Fruit fly (Drosophila melanogaster) whole organism, prepupa: Measurements from ENCODE around the gene Hsp26.
A peak's percentile ranks its signal among the peaks of the same experiment; 100 is the strongest.

Experiments
- Blimp-1 ChIP-seq: fragments of 200-800 bp; sonication (Bioruptor generic); optimal IDR thresholded peaks from 3 replicates; lab custom pipeline; 2017; ENCODE audit warnings: missing biosample characterization, missing genetic modification characterization, mild to moderate bottlenecking, moderate library complexity, missing genetic modification reagents
- CG10631 ChIP-seq: fragments of 200-800 bp; sonication (Bioruptor generic); optimal IDR thresholded peaks from 2 replicates; lab custom pipeline; 2016; ENCODE audit warnings: missing biosample characterization, missing genetic modification characterization
- CG11762 ChIP-seq: fragments of 200-800 bp; sonication (Bioruptor generic); optimal IDR thresholded peaks from 3 replicates; lab custom pipeline; 2016; ENCODE audit warnings: missing biosample characterization, missing genetic modification characterization; ENCODE audit not compliant: insufficient read depth
- CG11902 ChIP-seq: fragments of 200-800 bp; sonication (Bioruptor generic); optimal IDR thresholded peaks from 3 replicates; lab custom pipeline; 2016; ENCODE audit warnings: missing biosample characterization, missing genetic modification characterization
- CG15336 ChIP-seq: fragments of 200-800 bp; sonication (Bioruptor generic); IDR thresholded peaks from 2 replicates; pipeline ENCODE4 v1.3.6; 2022; ENCODE audit warnings: missing biosample characterization, missing genetic modification characterization
- CG1621 ChIP-seq: fragments of 200-800 bp; sonication (Bioruptor generic); optimal IDR thresholded peaks from 3 replicates; lab custom pipeline; 2018; ENCODE audit warnings: missing biosample characterization, mild to moderate bottlenecking, missing genetic modification characterization
- CG16779 ChIP-seq: fragments of 200-800 bp; sonication (Bioruptor generic); optimal IDR thresholded peaks from 3 replicates; lab custom pipeline; 2017; ENCODE audit warnings: missing biosample characterization, mild to moderate bottlenecking, missing genetic modification characterization
- CG3032 ChIP-seq: fragments of 200-800 bp; optimal IDR thresholded peaks from 2 replicates; lab custom pipeline; 2019; ENCODE audit warnings: missing biosample characterization, mild to moderate bottlenecking, missing genetic modification characterization, moderate library complexity
- CG31627 ChIP-seq: fragments of 200-800 bp; sonication (Bioruptor generic); optimal IDR thresholded peaks from 3 replicates; lab custom pipeline; 2016; ENCODE audit warnings: missing biosample characterization, missing genetic modification characterization
- CG34406 ChIP-seq: fragments of 200-800 bp; sonication (Bioruptor generic); optimal IDR thresholded peaks from 3 replicates; lab custom pipeline; 2016; ENCODE audit warnings: missing biosample characterization, missing genetic modification characterization
- CG3919 ChIP-seq: fragments of 200-800 bp; sonication (Bioruptor generic); optimal IDR thresholded peaks from 3 replicates; lab custom pipeline; 2016; ENCODE audit warnings: missing biosample characterization, missing genetic modification characterization
- CG4318 ChIP-seq: fragments of 200-800 bp; sonication (Bioruptor generic); optimal IDR thresholded peaks from 3 replicates; lab custom pipeline; 2017; ENCODE audit warnings: missing biosample characterization, mild to moderate bottlenecking, missing genetic modification characterization
- CG6163 ChIP-seq: fragments of 200-800 bp; sonication (Bioruptor generic); IDR thresholded peaks from 3 replicates; pipeline ENCODE4 v1.3.6; 2022; ENCODE audit warnings: missing biosample characterization, missing genetic modification characterization
- CG6276 ChIP-seq: fragments of 200-800 bp; sonication (Bioruptor generic); optimal IDR thresholded peaks from 2 replicates; lab custom pipeline; 2017; ENCODE audit warnings: missing biosample characterization, mild to moderate bottlenecking, missing genetic modification characterization
- CG6854 ChIP-seq: fragments of 200-800 bp; sonication (Bioruptor generic); optimal IDR thresholded peaks from 2 replicates; lab custom pipeline; 2017; ENCODE audit warnings: missing biosample characterization, mild to moderate bottlenecking, missing genetic modification characterization
- CG7368 ChIP-seq: fragments of 200-800 bp; sonication (Bioruptor generic); optimal IDR thresholded peaks from 3 replicates; lab custom pipeline; 2016; ENCODE audit warnings: missing biosample characterization, missing genetic modification characterization
- CG8119 ChIP-seq: fragments of 200-800 bp; sonication (Bioruptor generic); IDR thresholded peaks from 3 replicates; pipeline ENCODE4 v1.3.6; 2022; ENCODE audit warnings: missing biosample characterization, missing genetic modification characterization
- CG8632 ChIP-seq: fragments of 200-800 bp; sonication (Bioruptor generic); optimal IDR thresholded peaks from 3 replicates; lab custom pipeline; 2016; ENCODE audit warnings: missing biosample characterization, missing genetic modification characterization
- Eip75B ChIP-seq: fragments of 200-800 bp; sonication (Bioruptor generic); optimal IDR thresholded peaks from 3 replicates; lab custom pipeline; 2016; ENCODE audit warnings: missing biosample characterization, missing genetic modification characterization
- Eip78C ChIP-seq: fragments of 200-800 bp; sonication (Bioruptor generic); peaks from one replicate; lab custom pipeline; 2016; ENCODE audit warnings: missing biosample characterization, missing genetic modification characterization
- Eip93F ChIP-seq: fragments of 200-800 bp; sonication (Bioruptor generic); optimal IDR thresholded peaks from 2 replicates; lab custom pipeline; 2016; ENCODE audit warnings: missing biosample characterization, mild to moderate bottlenecking, missing genetic modification characterization
- Ets21C ChIP-seq: fragments of 200-800 bp; sonication (Bioruptor generic); optimal IDR thresholded peaks from 3 replicates; lab custom pipeline; 2016; ENCODE audit warnings: missing biosample characterization, missing genetic modification characterization
- Ets96B ChIP-seq: fragments of 200-800 bp; optimal IDR thresholded peaks from 2 replicates; lab custom pipeline; 2019; ENCODE audit warnings: missing biosample characterization, mild to moderate bottlenecking, missing genetic modification characterization, moderate library complexity
- Gug ChIP-seq: fragments of 200-800 bp; sonication (Bioruptor generic); IDR thresholded peaks from 2 replicates; pipeline ENCODE4 v1.3.6; 2022; ENCODE audit warnings: missing biosample characterization, missing genetic modification characterization
- Hr38 ChIP-seq: sonication (Bioruptor generic); optimal IDR thresholded peaks from 2 replicates; lab custom pipeline; 2016; ENCODE audit warnings: missing biosample characterization, missing genetic modification characterization
- Hr39 ChIP-seq: fragments of 200-800 bp; sonication (Bioruptor generic); optimal IDR thresholded peaks from 2 replicates; lab custom pipeline; 2016; ENCODE audit warnings: missing biosample characterization, missing genetic modification characterization
- Lpt ChIP-seq: fragments of 200-800 bp; sonication (Bioruptor generic); optimal IDR thresholded peaks from 3 replicates; lab custom pipeline; 2016; ENCODE audit warnings: missing biosample characterization, missing genetic modification characterization
- OdsH ChIP-seq: fragments of 200-800 bp; sonication (Bioruptor generic); optimal IDR thresholded peaks from 3 replicates; lab custom pipeline; 2016; ENCODE audit warnings: missing biosample characterization, missing genetic modification characterization
- Smox ChIP-seq: fragments of 200-800 bp; sonication (Bioruptor generic); optimal IDR thresholded peaks from 3 replicates; lab custom pipeline; 2016; ENCODE audit warnings: missing biosample characterization, missing genetic modification characterization
- Sox102F ChIP-seq: fragments of 200-800 bp; sonication (Bioruptor generic); optimal IDR thresholded peaks from 2 replicates; lab custom pipeline; 2016; ENCODE audit warnings: missing biosample characterization, mild to moderate bottlenecking, missing genetic modification characterization
- Sox14 ChIP-seq: fragments of 200-800 bp; sonication (Bioruptor generic); optimal IDR thresholded peaks from 3 replicates; lab custom pipeline; 2016; ENCODE audit warnings: missing biosample characterization, missing genetic modification characterization
- Sox15 ChIP-seq: fragments of 200-800 bp; sonication (Bioruptor generic); optimal IDR thresholded peaks from 3 replicates; lab custom pipeline; 2016; ENCODE audit warnings: missing biosample characterization, missing genetic modification characterization
- cyc ChIP-seq: fragments of 200-800 bp; sonication (Bioruptor generic); optimal IDR thresholded peaks from 3 replicates; lab custom pipeline; 2016; ENCODE audit warnings: missing biosample characterization, missing genetic modification characterization
- dsx ChIP-seq: fragments of 200-800 bp; optimal IDR thresholded peaks from 3 replicates; lab custom pipeline; 2019; ENCODE audit warnings: missing biosample characterization, mild to moderate bottlenecking, missing genetic modification characterization, moderate library complexity; ENCODE audit not compliant: poor library complexity, severe bottlenecking
- eg ChIP-seq: fragments of 200-800 bp; sonication (Bioruptor generic); IDR thresholded peaks from 3 replicates; pipeline ENCODE4 v1.3.6; 2022; ENCODE audit warnings: missing biosample characterization, missing genetic modification characterization
- esn ChIP-seq: fragments of 200-800 bp; sonication (Bioruptor generic); optimal IDR thresholded peaks from 2 replicates; lab custom pipeline; 2016; ENCODE audit warnings: missing biosample characterization, mild to moderate bottlenecking, missing genetic modification characterization, moderate library complexity
- fkh ChIP-seq: fragments of 200-800 bp; sonication (Bioruptor generic); optimal IDR thresholded peaks from 3 replicates; lab custom pipeline; 2017; ENCODE audit warnings: missing biosample characterization, mild to moderate bottlenecking, missing genetic modification characterization, moderate library complexity
- net ChIP-seq: fragments of 200-800 bp; sonication (Bioruptor generic); optimal IDR thresholded peaks from 3 replicates; lab custom pipeline; 2016; ENCODE audit warnings: missing biosample characterization, missing genetic modification characterization
- pdm3 ChIP-seq: fragments of 200-800 bp; sonication (Bioruptor generic); optimal IDR thresholded peaks from 3 replicates; lab custom pipeline; 2016; ENCODE audit warnings: missing biosample characterization, missing genetic modification characterization
- ss ChIP-seq, 2 experiments: fragments of 200-800 bp; sonication (Bioruptor generic); optimal IDR thresholded peaks; 2 replicates in 1 of 2; 3 replicates in 1 of 2; lab custom pipeline; 2017 to 2018; ENCODE audit warnings: mild to moderate bottlenecking in 2 of 2, missing biosample characterization in 2 of 2, missing genetic modification characterization in 2 of 2, moderate library complexity in 1 of 2
- svp ChIP-seq: fragments of 200-800 bp; sonication (Bioruptor generic); peaks from one replicate; lab custom pipeline; 2016; ENCODE audit warnings: missing biosample characterization, missing genetic modification characterization
- topi ChIP-seq: fragments of 200-800 bp; sonication (Bioruptor generic); optimal IDR thresholded peaks from 3 replicates; lab custom pipeline; 2016; ENCODE audit warnings: missing biosample characterization, missing genetic modification characterization
- vri ChIP-seq: fragments of 200-800 bp; sonication (Bioruptor generic); optimal IDR thresholded peaks from 3 replicates; lab custom pipeline; 2016; ENCODE audit warnings: missing biosample characterization, mild to moderate bottlenecking, missing genetic modification characterization

Hsp26 gene

DNA sequence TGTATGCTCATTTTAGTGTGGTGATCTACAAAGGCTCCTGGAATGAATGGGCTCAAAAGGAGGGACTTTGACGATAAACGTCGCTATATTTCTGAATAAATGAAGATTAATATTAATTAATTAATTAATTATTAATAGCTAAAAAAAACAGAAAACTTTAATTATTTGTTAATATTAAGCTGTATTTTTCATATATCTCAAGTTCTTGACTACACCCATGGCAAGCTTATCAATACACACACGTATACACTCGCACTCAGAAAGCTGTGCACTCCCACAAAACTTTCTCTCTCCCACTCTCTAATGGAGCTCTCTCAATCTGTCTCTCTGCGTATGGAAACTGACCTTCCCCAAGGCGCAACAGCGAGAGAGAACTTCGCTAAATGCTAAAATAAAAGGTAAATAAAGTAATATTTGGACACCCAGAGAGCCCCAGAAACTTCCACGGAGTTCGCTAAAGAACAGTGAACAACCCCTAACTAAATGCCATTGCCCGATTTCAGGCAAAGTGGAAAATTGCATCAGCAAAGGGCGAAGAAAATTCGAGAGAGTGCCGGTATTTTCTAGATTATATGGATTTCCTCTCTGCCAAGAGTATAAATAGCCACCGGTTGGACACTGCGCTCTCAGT is 3.7 kb downstream of the Hsp26 start (continued):
- TF ChIP-seq CG11902 (peak; percentile 39), CG15336 (GFP tag; lab: Robert Waterston, UW) (peak; percentile 90), Eip78C (GFP tag; lab: Kevin White, UChicago) (peak; percentile 94), Blimp-1 (GFP tag; lab: Kevin White, UChicago) (peak; percentile 27), ss (GFP tag; optimal IDR thresholded peaks at IDR 0.05; lab: Kevin White, UChicago) (no peak), CG6163 (GFP tag; lab: Robert Waterston, UW) (peak; percentile 85), Ets21C (GFP tag; lab: Kevin White, UChicago) (peak; percentile 4), vri (peak; percentile 54), CG16779 (tag; lab: Kevin White, UChicago) (peak; percentile 72), CG34406 (GFP tag; lab: Kevin White, UChicago) (peak; percentile 79), Sox102F (GFP tag; lab: Kevin White, UChicago) (peak; percentile 65), Lpt (peak; percentile 62), eg (GFP tag; lab: Robert Waterston, UW) (peak; percentile 86), Eip75B (GFP tag; lab: Kevin White, UChicago) (peak; percentile 73), CG8119 (GFP tag; lab: Robert Waterston, UW) (peak; percentile 91), CG8632 (peak; percentile 77), pdm3 (peak; percentile 72), Hr38 (GFP tag; lab: Kevin White, UChicago) (no peak), OdsH (peak; percentile 78), Hr39 (GFP tag; lab: Kevin White, UChicago) (peak; percentile 36), topi (GFP tag; lab: Kevin White, UChicago) (peak; percentile 81), CG1621 (tag; lab: Kevin White, UChicago) (peak; percentile 31)

DNA sequence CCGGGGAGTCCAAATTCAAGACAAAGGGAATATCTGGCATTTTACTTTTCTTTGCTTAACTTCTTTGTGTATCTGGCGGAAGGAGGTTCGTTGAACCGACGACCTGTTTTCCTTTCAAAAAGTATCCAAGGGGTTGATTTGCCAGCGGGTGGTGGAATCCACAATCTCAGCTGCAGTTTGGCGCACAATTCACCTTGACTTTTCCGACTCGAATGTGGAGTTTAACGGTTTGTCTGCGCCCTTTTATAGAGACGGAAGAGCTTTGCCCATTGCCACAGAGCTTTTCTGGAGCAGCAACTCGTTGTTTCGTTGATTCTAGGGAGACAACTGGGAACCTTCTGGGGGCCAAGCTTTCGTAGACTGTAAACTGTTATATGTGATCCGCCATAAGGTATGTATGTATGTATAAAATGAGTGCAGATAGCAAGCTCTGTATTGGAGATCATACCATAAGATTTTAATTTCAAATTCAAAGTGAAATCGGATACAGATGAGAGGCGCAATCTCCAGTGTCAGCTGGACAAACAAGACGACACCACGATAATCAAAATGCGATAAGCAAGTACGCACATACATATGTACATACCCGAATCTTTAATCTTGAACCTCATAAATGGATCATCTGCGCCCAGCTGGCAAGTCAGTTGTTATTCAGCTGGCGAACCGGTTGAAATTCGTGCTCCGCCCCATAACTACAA is 4.8 kb downstream of the Hsp26 start, which contains the start of the genes Hsp67Bc, CG4456 and Hsp22:
TSS of gene Hsp67Bc (minus strand) at position 220 of the 698 bp plus-strand sequence.
TSS of gene CG4456 (plus strand) at position 445 of the 698 bp plus-strand sequence.
TSS of gene Hsp22 (plus strand) at position 654 of the 698 bp plus-strand sequence.
- TF ChIP-seq dsx (GFP tag; lab: Kevin White, UChicago) (peak; percentile 23), CG8632 (no peak), svp (GFP tag; lab: Kevin White, UChicago) (peak; percentile 66), CG6163 (GFP tag; lab: Robert Waterston, UW) (no peak; the same call in 2 of the 3 replicates), net (GFP tag; lab: Kevin White, UChicago) (no peak), fkh (GFP tag; lab: Kevin White, UChicago) (peak; percentile 60), ss (GFP tag; optimal IDR thresholded peaks at IDR 0.05; lab: Kevin White, UChicago) (peak; percentile 50 to 53), eg (GFP tag; lab: Robert Waterston, UW) (0 out of 3 replicates have a peak, but pooled peaks have one; percentile 21), Eip78C (GFP tag; lab: Kevin White, UChicago) (peak; percentile 58), CG6854 (peak; percentile 18), Sox14 (GFP tag; lab: Kevin White, UChicago) (peak; percentile 36), CG15336 (GFP tag; lab: Robert Waterston, UW) (no peak), Eip75B (GFP tag; lab: Kevin White, UChicago) (peak; percentile 13)

DNA sequence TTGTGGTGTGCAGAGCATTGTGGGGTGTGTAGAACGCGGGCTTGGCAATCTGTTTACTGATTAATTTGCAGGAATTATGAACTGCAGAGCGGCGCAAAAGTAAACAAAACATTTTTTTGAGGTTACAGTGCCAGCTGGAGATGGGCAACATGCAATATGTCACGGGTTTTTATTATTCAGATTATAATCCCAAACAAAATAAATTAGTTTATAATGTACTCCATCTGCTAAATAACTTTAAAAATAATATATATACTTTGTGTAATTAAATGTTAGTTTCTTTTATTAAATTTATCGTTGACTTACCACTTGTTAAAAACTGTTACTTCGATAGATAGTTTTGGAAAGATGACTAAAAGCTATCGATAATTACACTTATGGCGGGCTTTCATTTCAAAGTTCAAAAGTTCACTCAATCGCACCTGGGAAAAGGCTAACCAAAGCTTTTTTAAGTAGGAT is 6.3 kb downstream of the Hsp26 start, which contains the start of gene Fdx1:
TSS of gene Fdx1 (minus strand) at position 332 of the 459 bp plus-strand sequence.
- TF ChIP-seq CG11902 (no peak), Sox15 (GFP tag; lab: Kevin White, UChicago) (no peak), CG6276 (GFP tag; lab: Kevin White, UChicago) (no peak), Smox (GFP tag; lab: Kevin White, UChicago) (no peak), CG8119 (GFP tag; lab: Robert Waterston, UW) (peak; percentile 25; the same call in 1 of the 3 replicates), CG10631 (GFP tag; lab: Kevin White, UChicago) (no peak), CG3919 (GFP tag; lab: Kevin White, UChicago) (peak; percentile 43), Gug (GFP tag; lab: Robert Waterston, UW) (no peak), CG8632 (no peak), Eip78C (GFP tag; lab: Kevin White, UChicago) (peak; percentile 71), cyc (peak; percentile 26), esn (GFP tag; lab: Kevin White, UChicago) (peak; percentile 55), topi (GFP tag; lab: Kevin White, UChicago) (peak; percentile 33), CG7368 (no peak), OdsH (peak; percentile 47), Hr38 (GFP tag; lab: Kevin White, UChicago) (no peak), Sox14 (GFP tag; lab: Kevin White, UChicago) (peak; percentile 48), CG31627 (GFP tag; lab: Kevin White, UChicago) (peak; percentile 17), CG4318 (GFP tag; lab: Kevin White, UChicago) (no peak), CG16779 (tag; lab: Kevin White, UChicago) (no peak), Eip93F (GFP tag; lab: Kevin White, UChicago) (peak; percentile 5), CG11762 (GFP tag; lab: Kevin White, UChicago) (no peak), CG3032 (tag; lab: Kevin White, UChicago) (peak; percentile 41), pdm3 (no peak), Ets96B (tag; lab: Kevin White, UChicago) (peak; percentile 33), Eip75B (GFP tag; lab: Kevin White, UChicago) (peak; percentile 30)
